Fruit fly (Drosophila melanogaster) Kc167 (cell line): ENCODE data around the gene Spx.

ENCODE experiments used
- Myc ChIP-seq: fragments of >200 bp; optimal IDR thresholded peaks from 2 replicates; lab custom pipeline; 2017; ENCODE audit warnings: missing external identifiers
- Sin3A ChIP-seq: fragments of >200 bp; optimal IDR thresholded peaks from 2 replicates; lab custom pipeline; 2018; ENCODE audit warnings: missing external identifiers
- h ChIP-seq: fragments of >200 bp; optimal IDR thresholded peaks from 3 replicates; lab custom pipeline; 2018; ENCODE audit warnings: missing external identifiers
- insv ChIP-seq: fragments of >200 bp; optimal IDR thresholded peaks from 3 replicates; lab custom pipeline; 2018; ENCODE audit warnings: missing external identifiers
- psq ChIP-seq: fragments of >200 bp; optimal IDR thresholded peaks from 2 replicates; lab custom pipeline; 2017; ENCODE audit warnings: missing external identifiers
- ttk ChIP-seq: sonication (Bioruptor generic); optimal IDR thresholded peaks from 2 replicates; lab custom pipeline; 2017; ENCODE audit warnings: missing external identifiers

Gene Spx

dm6 chrX:6259696-6260095 lies 4.1 kb downstream of the Spx start:
- TF ChIP-seq Myc (no peak), h (lab: Kevin White, UChicago) (no peak), Sin3A (no peak), ttk (lab: Kevin White, UChicago) (no peak), insv (lab: Kevin White, UChicago) (no peak), psq (lab: Kevin White, UChicago) (no peak)

DNA sequence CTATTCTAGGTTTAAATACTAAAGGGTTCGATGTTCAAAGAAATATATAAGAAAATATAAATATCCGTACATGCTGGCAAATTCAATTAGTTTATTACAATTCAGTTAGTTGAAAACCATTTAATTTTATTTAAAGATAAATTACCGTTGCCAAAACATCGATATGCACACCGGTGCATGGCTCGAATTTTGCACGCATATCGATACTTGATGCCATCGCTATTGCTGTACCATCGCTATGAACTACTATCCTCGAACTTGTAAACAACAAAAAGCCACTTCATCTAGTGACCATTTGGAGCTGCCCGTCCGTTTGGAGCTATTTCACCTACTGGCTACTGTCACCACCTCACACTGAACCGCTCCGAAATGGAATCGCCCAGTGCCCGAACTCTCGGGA lies 5.3 kb downstream of the Spx start, which contains the start of gene Josd:
TSS of gene Josd (plus strand) at position 270 of the 400 bp plus-strand sequence.
- TF ChIP-seq Myc = no peak

DNA sequence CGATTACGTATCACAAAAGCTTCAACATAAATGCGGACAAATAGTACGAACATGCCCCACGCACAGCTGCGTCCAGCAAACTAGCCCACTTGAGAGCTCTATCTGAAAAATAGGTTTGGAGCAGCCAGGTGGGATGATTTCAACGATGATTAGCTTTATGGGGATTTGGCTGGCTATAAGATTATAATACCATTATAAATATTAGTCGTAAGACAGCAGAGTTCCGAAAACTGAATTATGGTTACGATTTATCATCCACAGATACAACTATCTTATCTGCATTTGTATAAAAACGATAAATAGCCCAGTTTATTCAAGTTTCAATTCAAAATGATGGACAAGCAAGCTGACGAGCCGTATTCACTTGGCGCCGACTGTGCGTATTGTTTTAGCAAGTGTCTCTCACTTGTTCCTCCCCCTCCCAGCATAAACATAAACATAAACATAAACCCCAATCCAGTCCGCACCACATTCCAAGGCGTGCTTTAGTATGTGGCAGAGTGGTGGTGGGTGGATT lies 8.1 kb downstream of the Spx start:
- no peak for TF ChIP-seq h (lab: Kevin White, UChicago)

- TF ChIP-seq ttk (lab: Kevin White, UChicago) (no peak), h (lab: Kevin White, UChicago) (no peak), Myc (no peak), insv (lab: Kevin White, UChicago) (no peak), Sin3A (no peak), psq (lab: Kevin White, UChicago) (no peak)
Observed at dm6 chrX:6264456-6264855, 8.8 kb downstream of the Spx start.

DNA sequence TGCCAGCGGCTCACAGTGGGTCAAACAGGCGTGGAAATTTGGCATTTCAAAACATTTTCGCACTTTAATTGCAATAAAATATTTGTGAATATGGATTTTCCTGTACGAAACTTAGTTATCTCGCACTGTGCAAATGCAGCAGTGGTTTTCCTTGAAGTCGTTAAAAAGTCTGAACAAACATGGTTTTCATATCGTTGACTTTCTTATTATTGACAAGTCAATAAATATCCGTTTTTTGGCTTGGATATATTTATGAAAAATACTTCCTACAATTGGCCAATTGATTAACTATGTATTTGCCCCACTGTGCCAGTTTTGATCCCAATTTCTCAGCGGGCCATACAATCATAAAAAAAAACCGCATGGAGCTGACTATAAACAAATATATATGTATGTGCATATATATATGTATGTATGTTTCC lies 9.8 kb downstream of the Spx start:
- TF ChIP-seq h (lab: Kevin White, UChicago) = no peak
- TF ChIP-seq ttk (lab: Kevin White, UChicago) = no peak
- no peak for TF ChIP-seq Sin3A
- TF ChIP-seq insv (lab: Kevin White, UChicago) = no peak
- TF ChIP-seq Myc = no peak
- no peak for TF ChIP-seq psq (lab: Kevin White, UChicago)

dm6 chrX:6266092-6266491 lies 10.5 kb downstream of the Spx start:
- TF ChIP-seq psq (lab: Kevin White, UChicago) = no peak
- TF ChIP-seq ttk (lab: Kevin White, UChicago) = peak; percentile 51

DNA sequence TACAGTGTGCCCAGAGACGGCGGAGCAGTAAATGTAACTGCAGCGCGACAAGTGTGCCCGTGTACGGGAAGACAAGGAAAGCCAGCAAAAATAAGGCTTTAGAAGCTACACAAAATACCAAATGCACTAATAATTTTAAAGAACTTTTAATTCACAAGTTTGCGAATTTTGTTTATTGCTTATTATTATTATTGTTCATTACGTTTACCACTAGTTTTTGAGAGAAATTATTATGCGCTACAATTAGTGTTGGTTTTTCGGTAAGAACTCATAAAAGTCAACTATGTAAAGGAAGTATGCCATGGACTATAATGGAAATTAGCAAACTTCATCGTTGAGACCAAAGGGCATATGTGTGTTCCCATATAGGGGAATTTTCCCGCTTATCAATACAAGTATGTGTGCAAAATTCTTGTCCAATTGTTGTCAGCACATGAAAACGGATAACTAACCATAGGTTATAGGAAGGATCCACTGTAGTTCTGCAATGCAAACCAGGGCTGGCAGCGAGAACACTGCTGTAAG lies 11.6 kb downstream of the Spx start, which contains the start of gene schlank:
TSS of gene schlank (minus strand) at position 42 of the 525 bp plus-strand sequence.
- TF ChIP-seq h (lab: Kevin White, UChicago) = no peak
- no peak for TF ChIP-seq Sin3A
- no peak for TF ChIP-seq psq (lab: Kevin White, UChicago)
- TF ChIP-seq insv (lab: Kevin White, UChicago) = no peak
- no peak for TF ChIP-seq ttk (lab: Kevin White, UChicago)
- TF ChIP-seq Myc = no peak

DNA sequence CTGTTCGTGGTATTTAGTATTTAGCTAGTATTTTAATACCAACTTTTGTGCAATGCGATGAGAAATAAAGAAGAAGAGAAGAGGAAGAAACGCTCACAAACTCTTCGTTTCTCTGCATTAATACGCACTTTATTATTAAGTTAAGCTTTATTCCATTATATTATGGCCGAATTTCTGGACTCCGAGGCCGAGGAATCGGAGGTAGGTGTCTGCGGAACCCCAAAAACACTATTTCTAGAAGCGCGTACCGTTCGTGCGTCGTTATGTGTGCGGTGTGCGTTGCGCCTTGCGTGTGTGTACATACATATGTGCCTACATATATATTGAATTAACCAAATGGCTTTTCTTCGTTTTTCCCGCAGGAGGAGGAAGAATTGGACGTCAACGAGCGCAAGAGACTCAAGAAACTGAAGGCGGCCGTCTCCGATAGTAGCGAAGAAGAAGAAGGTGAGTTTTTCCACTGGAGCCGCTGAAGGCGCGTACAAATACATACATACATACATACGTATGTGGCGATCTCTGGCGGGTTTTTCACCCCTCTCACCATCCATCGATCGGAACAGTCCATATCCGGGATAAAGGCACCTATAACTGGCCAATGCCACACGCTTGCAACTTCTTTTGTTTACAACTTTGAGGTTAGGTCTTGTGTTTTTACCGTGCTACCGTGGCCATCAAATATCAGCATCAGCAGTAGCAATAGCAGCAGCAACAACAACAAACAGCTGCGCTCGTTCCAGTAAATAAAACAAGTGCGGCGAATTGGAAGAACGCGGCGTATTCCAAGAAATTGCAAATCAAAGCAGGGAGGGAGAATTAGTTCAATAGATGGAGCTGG lies 12.3 kb downstream of the Spx start, which contains the start of gene Spt6:
TSS of gene Spt6 (plus strand) at position 53 of the 838 bp plus-strand sequence.
- TF ChIP-seq Myc (no peak), h (lab: Kevin White, UChicago) (no peak), Sin3A (no peak), ttk (lab: Kevin White, UChicago) (no peak), insv (lab: Kevin White, UChicago) (no peak), psq (lab: Kevin White, UChicago) (no peak)

DNA sequence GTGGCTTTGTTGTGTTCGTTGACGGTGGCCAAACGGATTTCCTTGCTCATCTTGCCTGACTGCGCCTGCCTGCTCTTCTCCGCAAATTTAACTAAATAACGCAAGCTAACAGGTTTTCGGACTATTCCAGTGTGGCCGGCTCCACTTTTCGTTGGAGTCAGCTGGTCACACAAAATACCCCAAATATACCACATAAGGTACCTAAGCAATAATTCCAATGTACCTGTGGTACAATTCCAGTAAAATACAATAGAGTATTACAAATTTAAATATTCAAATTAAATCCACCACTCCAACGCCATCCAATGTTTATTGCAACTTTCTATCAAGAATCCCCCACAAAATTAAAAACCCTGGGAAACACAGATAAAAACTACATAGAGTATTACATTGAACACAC lies 21.0 kb downstream of the Spx start, which contains the start of gene CG3566:
TSS of gene CG3566 (minus strand) at position 135 of the 400 bp plus-strand sequence.
- TF ChIP-seq Sin3A (no peak), psq (lab: Kevin White, UChicago) (no peak), ttk (lab: Kevin White, UChicago) (no peak), insv (lab: Kevin White, UChicago) (no peak)

DNA sequence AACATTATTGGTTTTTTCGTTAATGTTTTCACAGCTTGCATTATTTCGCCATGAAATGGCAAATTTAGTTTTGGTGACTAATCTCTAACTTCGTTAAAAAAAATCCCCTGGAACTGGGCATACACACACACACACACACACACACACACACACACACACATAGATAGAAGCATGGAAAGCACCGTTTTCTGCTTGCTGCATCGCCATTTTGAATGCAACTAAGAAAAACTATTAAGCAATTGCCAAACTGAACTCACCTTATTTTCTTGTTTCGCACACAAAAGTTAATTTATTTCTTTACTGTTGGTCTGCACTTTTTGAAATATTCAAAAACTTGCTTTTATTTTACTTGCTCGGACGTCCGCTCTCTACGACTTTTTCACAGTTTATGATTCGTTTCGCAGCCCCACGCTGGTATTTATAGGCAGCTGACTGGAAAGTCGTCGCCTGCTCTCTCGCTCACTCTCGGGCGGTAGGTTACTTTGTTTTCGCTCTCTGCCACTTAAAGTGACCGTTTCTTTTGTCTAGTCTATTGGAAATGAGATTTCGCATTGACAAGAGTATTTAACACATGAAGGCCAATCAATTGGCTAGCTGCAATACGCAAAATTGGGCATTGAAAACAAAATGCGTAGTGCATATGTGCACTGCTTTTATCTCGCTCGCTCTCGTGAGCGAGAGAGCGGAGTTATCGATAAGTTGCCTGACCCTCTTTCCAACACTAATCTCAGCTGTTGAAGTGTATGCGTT lies 23.4 kb downstream of the Spx start:
- TF ChIP-seq h (lab: Kevin White, UChicago) (no peak), psq (lab: Kevin White, UChicago) (no peak), Myc (no peak), Sin3A (no peak), insv (lab: Kevin White, UChicago) (no peak), ttk (lab: Kevin White, UChicago) (no peak)

DNA sequence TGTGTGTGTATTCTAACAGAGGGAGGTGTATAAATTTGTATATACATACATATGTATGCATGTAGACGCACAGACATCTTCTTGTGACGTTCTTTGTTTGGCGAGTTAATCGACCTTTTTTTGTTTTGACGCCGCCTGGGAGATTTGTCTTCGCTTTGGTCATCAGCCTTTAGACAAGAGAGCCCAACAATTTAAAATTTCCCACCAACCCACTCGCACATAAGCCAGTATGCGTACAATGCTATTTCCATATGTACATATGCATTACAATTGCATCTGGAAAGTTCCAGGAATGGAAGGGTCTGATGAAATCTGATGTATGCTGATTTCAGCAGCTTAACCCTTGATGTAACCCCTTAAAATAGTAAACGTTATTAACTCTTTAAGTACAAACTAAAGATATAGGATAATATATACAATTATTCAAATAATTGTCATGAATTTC lies 24.0 kb downstream of the Spx start, which contains the start of gene Ubi-p5E:
TSS of gene Ubi-p5E (minus strand) at position 19 of the 445 bp plus-strand sequence.
- TF ChIP-seq Myc (no peak), ttk (lab: Kevin White, UChicago) (no peak), h (lab: Kevin White, UChicago) (no peak), psq (lab: Kevin White, UChicago) (no peak), Sin3A (no peak)

- TF ChIP-seq psq (lab: Kevin White, UChicago) (no peak), ttk (lab: Kevin White, UChicago) (no peak), Sin3A (no peak), Myc (no peak), insv (lab: Kevin White, UChicago) (no peak), h (lab: Kevin White, UChicago) (no peak)
Observed at dm6 chrX:6283470-6283869, 27.8 kb downstream of the Spx start, which contains the start of gene CG11700. TSS of gene CG11700 (minus strand) at chrX:6283575.
